Worm (Caenorhabditis elegans) whole organism, L4/young adult: ENCODE measurements around the gene sre-50.

Experiments used
- W03F9.2 ChIP-seq: fragments of 150-350 bp; optimal IDR thresholded peaks from 2 replicates; lab custom pipeline; 2014; ENCODE audit warnings: missing biosample characterization, missing genetic modification characterization
- dao-5 ChIP-seq: sonication (generic microtip); optimal IDR thresholded peaks from 2 replicates; lab custom pipeline; 2016; ENCODE audit warnings: missing genotype, missing genetic modification characterization, moderate library complexity, missing compliant biosample characterization
- him-1 ChIP-seq: sonication (generic microtip); optimal IDR thresholded peaks from 2 replicates; lab custom pipeline; 2016; ENCODE audit warnings: missing genotype, missing genetic modification reagents, missing genetic modification characterization, missing compliant biosample characterization

DNA sequence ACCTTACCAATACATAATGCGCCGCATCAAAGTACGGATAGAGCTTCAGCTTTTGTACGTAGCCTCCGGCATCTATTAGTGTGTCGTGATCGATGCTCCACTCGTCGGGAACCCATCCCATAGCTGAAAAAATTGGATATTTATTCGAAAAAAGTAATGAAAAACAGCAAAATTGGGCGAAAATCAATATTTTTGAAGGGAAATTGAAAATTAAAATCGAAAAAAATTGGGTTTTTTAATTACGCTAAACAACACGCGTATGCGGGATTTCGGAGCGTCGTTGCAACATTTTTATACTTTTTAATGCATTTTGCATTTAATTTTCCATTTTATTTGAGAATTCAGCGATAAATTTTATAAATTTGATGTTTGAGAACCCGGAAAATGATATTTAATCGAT lies 24.1 kb upstream of the sre-50 start, which contains the start of the genes tric-1B.2 and Y57A10A.29:
- TF ChIP-seq him-1 (tag; lab: Kevin White, UChicago) (no peak), dao-5 (tag; lab: Kevin White, UChicago) (no peak), W03F9.2 (tag; lab: Kevin White, UChicago) (no peak)
